Worm (Caenorhabditis elegans): Measurements from ENCODE around the gene C06C3.10.

Gene C06C3.10

ce11 chrII:9377158-9377557, at the start of gene C06C3.10:
C06C3.10 (minus strand) TSS chrII:9377258.
- no peak for TF ChIP-seq nhr-77 (tag; optimal IDR thresholded peaks at IDR 0.05)
- TF ChIP-seq nhr-43 (tag; optimal IDR thresholded peaks at IDR 0.05; ENCODE audit: poor library complexity, severe bottlenecking), result no peak
- no peak for TF ChIP-seq ceh-16 (tag; optimal IDR thresholded peaks at IDR 0.05)
- no peak for TF ChIP-seq egl-27 (tag; optimal IDR thresholded peaks at IDR 0.05)
- no peak for TF ChIP-seq lsy-12 (tag; optimal IDR thresholded peaks at IDR 0.05)
- TF ChIP-seq skn-1 (tag; optimal IDR thresholded peaks at IDR 0.05), result no peak
- no peak for TF ChIP-seq nhr-237 (tag; optimal IDR thresholded peaks at IDR 0.05)
- no peak for TF ChIP-seq jun-1 (tag; optimal IDR thresholded peaks at IDR 0.05)
- no peak for TF ChIP-seq snpc-4 (tag; optimal IDR thresholded peaks at IDR 0.05)
- no peak for TF ChIP-seq elt-2 (tag; optimal IDR thresholded peaks at IDR 0.05)
- TF ChIP-seq daf-12 (tag; optimal IDR thresholded peaks at IDR 0.05), result no peak
- TF ChIP-seq hmg-11 (tag; optimal IDR thresholded peaks at IDR 0.05), result no peak
- no peak for TF ChIP-seq ztf-4 (tag; optimal IDR thresholded peaks at IDR 0.05)
- TF ChIP-seq nhr-76 (tag; optimal IDR thresholded peaks at IDR 0.05), result no peak
- TF ChIP-seq fkh-2 (tag; optimal IDR thresholded peaks at IDR 0.05), result no peak
- no peak for TF ChIP-seq elt-1 (tag; optimal IDR thresholded peaks at IDR 0.05)
- TF ChIP-seq unc-39 (tag; optimal IDR thresholded peaks at IDR 0.05), result no peak

- TF ChIP-seq ama-1 (optimal IDR thresholded peaks at IDR 0.05) (no peak), hmg-11 (tag; optimal IDR thresholded peaks at IDR 0.05) (no peak), unc-39 (tag; optimal IDR thresholded peaks at IDR 0.05) (no peak), sea-2 (GFP tag; optimal IDR thresholded peaks at IDR 0.05) (no peak), ceh-28 (tag; optimal IDR thresholded peaks at IDR 0.05) (no peak), ceh-16 (tag; optimal IDR thresholded peaks at IDR 0.05) (no peak), nhr-43 (tag; optimal IDR thresholded peaks at IDR 0.05; ENCODE audit: poor library complexity, severe bottlenecking) (no peak), fkh-10 (GFP tag; optimal IDR thresholded peaks at IDR 0.05) (no peak)
These were observed 49.0 kb upstream of the C06C3.10 start, which contains the start of gene M176.10 for ce11 chrII:9426076-9426475. M176.10 (minus strand) TSS chrII:9426176.

- TF ChIP-seq nhr-12 (tag; optimal IDR thresholded peaks at IDR 0.05), result no peak
- no peak for TF ChIP-seq elt-2 (tag; optimal IDR thresholded peaks at IDR 0.05)
- TF ChIP-seq pqm-1 (tag; optimal IDR thresholded peaks at IDR 0.05), result no peak
These were observed 44.9 kb upstream of the C06C3.10 start, which contains the start of gene M176.11 for ce11 chrII:9421969-9422368. M176.11 (plus strand) TSS chrII:9422269.

ce11 chrII:9418843-9419532, 41.9 kb upstream of the C06C3.10 start:
- TF ChIP-seq elt-3 (tag; optimal IDR thresholded peaks at IDR 0.05), result no peak
- peak; percentile 13 for TF ChIP-seq pha-4 (tag; optimal IDR thresholded peaks at IDR 0.05)
- TF ChIP-seq nhr-28 (tag; optimal IDR thresholded peaks at IDR 0.05), result no peak
- TF ChIP-seq fkh-2 (tag; optimal IDR thresholded peaks at IDR 0.05), result no peak
- no peak for TF ChIP-seq hmg-11 (tag; optimal IDR thresholded peaks at IDR 0.05)
- no peak for TF ChIP-seq ama-1 (optimal IDR thresholded peaks at IDR 0.05)
- no peak for TF ChIP-seq nhr-25 (tag; optimal IDR thresholded peaks at IDR 0.05)
- TF ChIP-seq jun-1 (tag; optimal IDR thresholded peaks at IDR 0.05), result peak; percentile 26
- TF ChIP-seq aly-2 (tag; optimal IDR thresholded peaks at IDR 0.05), result no peak
- TF ChIP-seq egl-27 (tag; optimal IDR thresholded peaks at IDR 0.05), result no peak
- TF ChIP-seq pqm-1 (tag; optimal IDR thresholded peaks at IDR 0.05), result peak; percentile 55
- no peak for TF ChIP-seq daf-12 (tag; optimal IDR thresholded peaks at IDR 0.05)
- TF ChIP-seq ceh-28 (tag; optimal IDR thresholded peaks at IDR 0.05), result no peak
- no peak for TF ChIP-seq snpc-4 (tag; optimal IDR thresholded peaks at IDR 0.05)
- no peak for TF ChIP-seq ztf-11 (tag; optimal IDR thresholded peaks at IDR 0.05)
- TF ChIP-seq elt-2 (tag; optimal IDR thresholded peaks at IDR 0.05), result peak; percentile 39
- no peak for TF ChIP-seq ZK546.5 (tag; optimal IDR thresholded peaks at IDR 0.05)

- no peak for TF ChIP-seq nhr-76 (tag; optimal IDR thresholded peaks at IDR 0.05)
- no peak for TF ChIP-seq hmg-11 (tag; optimal IDR thresholded peaks at IDR 0.05)
- no peak for TF ChIP-seq ztf-4 (tag; optimal IDR thresholded peaks at IDR 0.05)
- TF ChIP-seq daf-12 (tag; optimal IDR thresholded peaks at IDR 0.05), result no peak
- TF ChIP-seq elt-2 (tag; optimal IDR thresholded peaks at IDR 0.05), result peak; percentile 38
- TF ChIP-seq nhr-12 (tag; optimal IDR thresholded peaks at IDR 0.05), result no peak
These were observed 41.1 kb upstream of the C06C3.10 start, which contains the start of the genes M176.4 and M176.16 for ce11 chrII:9418065-9418567. M176.4 (plus strand) TSS chrII:9418365. M176.16 (plus strand) TSS chrII:9418517.

All from whole organism, L3 larva.